Worm (Caenorhabditis elegans) whole organism, L2 larva: ENCODE measurements around the gene slo-2.

Experiments
- C34F6.9 ChIP-seq: fragments of 150-350 bp; optimal IDR thresholded peaks from 2 replicates; lab custom pipeline; 2014; ENCODE audit warnings: missing biosample characterization, missing genetic modification characterization
- ZK546.5 ChIP-seq: sonication (generic microtip); optimal IDR thresholded peaks from 2 replicates; lab custom pipeline; 2017; ENCODE audit warnings: missing biosample characterization, missing genetic modification characterization
- alr-1 ChIP-seq: fragments of 150-350 bp; optimal IDR thresholded peaks from 2 replicates; lab custom pipeline; 2014; ENCODE audit warnings: missing biosample characterization, missing genetic modification characterization
- ama-1 ChIP-seq: fragments of 150-350 bp; optimal IDR thresholded peaks from 2 replicates; lab custom pipeline; 2018; ENCODE audit warnings: inconsistent platforms
- ceh-82 ChIP-seq: fragments of 150-350 bp; optimal IDR thresholded peaks from 2 replicates; lab custom pipeline; 2014; ENCODE audit warnings: missing biosample characterization, missing genetic modification characterization
- elt-3 ChIP-seq: sonication (generic microtip); optimal IDR thresholded peaks from 2 replicates; lab custom pipeline; 2017; ENCODE audit warnings: missing biosample characterization, missing genetic modification characterization
- mab-5 ChIP-seq: fragments of 150-350 bp; optimal IDR thresholded peaks from 2 replicates; lab custom pipeline; 2014; ENCODE audit warnings: missing biosample characterization, missing genetic modification characterization
- nhr-11 ChIP-seq: fragments of 150-350 bp; optimal IDR thresholded peaks from 2 replicates; lab custom pipeline; 2014; ENCODE audit warnings: missing biosample characterization, missing genetic modification characterization
- nhr-77 ChIP-seq: fragments of 150-350 bp; optimal IDR thresholded peaks from 2 replicates; lab custom pipeline; 2014; ENCODE audit warnings: missing biosample characterization, missing genetic modification characterization
- peb-1 ChIP-seq: fragments of 150-350 bp; optimal IDR thresholded peaks from 2 replicates; lab custom pipeline; 2014; ENCODE audit warnings: missing biosample characterization, missing genetic modification characterization
- sma-9 ChIP-seq, 2 experiments: fragments of 150-350 bp in 1 of 2; sonication (generic microtip) in 1 of 2; optimal IDR thresholded peaks; 2 replicates each; lab custom pipeline; 2014 to 2016; ENCODE audit warnings: missing genetic modification characterization in 2 of 2, mild to moderate bottlenecking in 1 of 2, missing biosample characterization in 1 of 2, missing compliant biosample characterization in 1 of 2, missing genetic modification reagents in 1 of 2, moderate library complexity in 1 of 2
- snpc-4 ChIP-seq: fragments of 150-350 bp; optimal IDR thresholded peaks from 2 replicates; lab custom pipeline; 2014; ENCODE audit warnings: missing biosample characterization, missing genetic modification characterization
- unc-62 ChIP-seq: fragments of 150-350 bp; optimal IDR thresholded peaks from 2 replicates; lab custom pipeline; 2014; ENCODE audit warnings: missing biosample characterization, missing genetic modification reagents, missing genetic modification characterization

- TF ChIP-seq elt-3 (tag; lab: Kevin White, UChicago) (no peak), mab-5 (tag; lab: Kevin White, UChicago) (no peak), peb-1 (tag; lab: Kevin White, UChicago) (no peak), nhr-11 (tag; lab: Kevin White, UChicago) (no peak), C34F6.9 (tag; lab: Kevin White, UChicago) (no peak), snpc-4 (tag; lab: Kevin White, UChicago) (no peak), nhr-77 (tag; lab: Kevin White, UChicago) (no peak), ama-1 (lab: Kevin White, UChicago) (no peak), ceh-82 (tag; lab: Kevin White, UChicago) (no peak), sma-9 (GFP tag; optimal IDR thresholded peaks at IDR 0.05; lab: Kevin White, UChicago) (no peak), sma-9 (tag; optimal IDR thresholded peaks at IDR 0.05; lab: Kevin White, UChicago) (no peak), unc-62 (no peak), ZK546.5 (tag; lab: Kevin White, UChicago) (no peak), alr-1 (no peak)
These were observed 14.3 kb upstream of the slo-2 start, which contains the start of gene F46C3.6 for ce11 chrX:11419988-11420387.
